Worm (Caenorhabditis elegans) whole organism, young adult: ENCODE results near the gene T15B7.8.

ENCODE experiments used
- B0019.2 ChIP-seq: fragments of 200-800 bp; sonication (Bioruptor generic); conservative IDR thresholded peaks from 2 replicates; pipeline ENCODE4 v1.3.6; 2022; ENCODE audit warnings: missing genetic modification reagents, missing genetic modification characterization, missing compliant biosample characterization
- B0035.1 ChIP-seq: sonication (generic microtip); optimal IDR thresholded peaks from 2 replicates; lab custom pipeline; 2016; ENCODE audit warnings: missing genetic modification characterization, mild to moderate bottlenecking, missing compliant biosample characterization, missing genotype, missing genetic modification reagents
- B0336.3 ChIP-seq: fragments of 200-800 bp; sonication (Bioruptor generic); IDR thresholded peaks from 2 replicates; pipeline ENCODE4 v1.3.6; 2022; ENCODE audit warnings: missing genetic modification characterization, missing compliant biosample characterization
- D2030.7 ChIP-seq: fragments of 200-800 bp; sonication (Bioruptor generic); IDR thresholded peaks from 2 replicates; pipeline ENCODE4 v1.3.6; 2022; ENCODE audit warnings: missing genetic modification reagents, missing genetic modification characterization, missing compliant biosample characterization
- F23B12.7 ChIP-seq: sonication (generic microtip); optimal IDR thresholded peaks from 2 replicates; lab custom pipeline; 2017; ENCODE audit warnings: missing genetic modification characterization, mild to moderate bottlenecking, missing compliant biosample characterization, antibody characterized with exemption, moderate library complexity; ENCODE audit not compliant: insufficient read depth
- F57A8.1 ChIP-seq: fragments of 200-800 bp; sonication (Bioruptor generic); optimal IDR thresholded peaks from 2 replicates; lab custom pipeline; 2018; ENCODE audit warnings: mild to moderate bottlenecking, missing genetic modification characterization, moderate library complexity, missing compliant biosample characterization
- Y53G8AR.9 ChIP-seq: fragments of 200-800 bp; sonication (Bioruptor generic); conservative IDR thresholded peaks from 2 replicates; pipeline ENCODE4 v1.3.6; 2022; ENCODE audit warnings: missing genetic modification reagents, missing genetic modification characterization, missing compliant biosample characterization
- Y79H2A.3 ChIP-seq: fragments of 200-800 bp; sonication (Bioruptor generic); conservative IDR thresholded peaks from 2 replicates; pipeline ENCODE4 v1.3.6; 2022; ENCODE audit warnings: missing genetic modification reagents, missing genetic modification characterization, missing compliant biosample characterization
- cebp-1 ChIP-seq, 2 experiments: fragments of 200-800 bp in 1 of 2; sonication (Bioruptor generic) in 1 of 2; sonication (generic microtip) in 1 of 2; IDR thresholded peaks in 1 of 2; optimal IDR thresholded peaks in 1 of 2; 2 replicates each; pipeline versions ENCODE4 v1.3.6 to Lab custom; 2017 to 2022; ENCODE audit warnings: missing compliant biosample characterization in 2 of 2, missing genetic modification characterization in 2 of 2, mild to moderate bottlenecking in 1 of 2, missing genetic modification reagents in 1 of 2, moderate library complexity in 1 of 2
- ceh-100 ChIP-seq: fragments of 200-800 bp; sonication (Bioruptor generic); IDR thresholded peaks from 2 replicates; pipeline ENCODE4 v1.3.6; 2022; ENCODE audit warnings: missing genetic modification reagents, missing genetic modification characterization, missing compliant biosample characterization
- fkh-3 ChIP-seq: sonication (generic microtip); optimal IDR thresholded peaks from 2 replicates; lab custom pipeline; 2016; ENCODE audit warnings: mild to moderate bottlenecking, missing genetic modification characterization, missing compliant biosample characterization
- hlh-26 ChIP-seq: fragments of 200-800 bp; sonication (Bioruptor generic); conservative IDR thresholded peaks from 2 replicates; pipeline ENCODE4 v1.3.6; 2022; ENCODE audit warnings: missing genetic modification reagents, missing genetic modification characterization, missing compliant biosample characterization
- hmg-1.2 ChIP-seq: fragments of 200-800 bp; sonication (Bioruptor generic); IDR thresholded peaks from 2 replicates; pipeline ENCODE4 v1.3.6; 2022; ENCODE audit warnings: missing genetic modification reagents, missing genetic modification characterization, missing compliant biosample characterization
- hrde-1 ChIP-seq: sonication (generic microtip); optimal IDR thresholded peaks from 2 replicates; lab custom pipeline; 2016; ENCODE audit warnings: missing genetic modification characterization, mild to moderate bottlenecking, missing compliant biosample characterization, moderate library complexity, missing genotype, missing genetic modification reagents, borderline replicate concordance
- hsf-1 ChIP-seq: fragments of 200-800 bp; sonication (Bioruptor generic); IDR thresholded peaks from 2 replicates; pipeline ENCODE4 v1.3.6; 2022; ENCODE audit warnings: missing genetic modification reagents, missing genetic modification characterization, missing compliant biosample characterization
- lag-1 ChIP-seq: fragments of 200-800 bp; sonication (Bioruptor generic); IDR thresholded peaks from 2 replicates; pipeline ENCODE4 v1.3.6; 2022; ENCODE audit warnings: missing genetic modification reagents, missing genetic modification characterization, missing compliant biosample characterization
- let-607 ChIP-seq, 2 experiments: fragments of 200-800 bp in 1 of 2; sonication (Bioruptor generic) in 1 of 2; sonication (generic microtip) in 1 of 2; optimal IDR thresholded peaks; 2 replicates each; lab custom pipeline; 2016 to 2018; ENCODE audit warnings: mild to moderate bottlenecking in 2 of 2, missing compliant biosample characterization in 2 of 2, missing genetic modification characterization in 2 of 2, moderate library complexity in 2 of 2, missing genotype in 1 of 2
- lin-35 ChIP-seq, 3 experiments: fragments of 150-350 bp in 2 of 3; sonication (generic microtip) in 1 of 3; optimal IDR thresholded peaks; 2 replicates each; lab custom pipeline; 2014 to 2018; ENCODE audit warnings: missing biosample characterization in 3 of 3, missing genetic modification characterization in 3 of 3, missing genetic modification reagents in 3 of 3
- lin-54 ChIP-seq: fragments of 200-800 bp; sonication (Bioruptor generic); optimal IDR thresholded peaks from 2 replicates; lab custom pipeline; 2018; ENCODE audit warnings: mild to moderate bottlenecking, missing genetic modification characterization, missing compliant biosample characterization
- lir-1 ChIP-seq: fragments of 200-800 bp; sonication (Bioruptor generic); conservative IDR thresholded peaks from 2 replicates; pipeline ENCODE4 v1.3.6; 2022; ENCODE audit warnings: missing genetic modification reagents, missing genetic modification characterization, missing compliant biosample characterization
- lsl-1 ChIP-seq: fragments of 200-800 bp; sonication (Bioruptor generic); optimal IDR thresholded peaks from 2 replicates; lab custom pipeline; 2018; ENCODE audit warnings: mild to moderate bottlenecking, missing genetic modification characterization, moderate library complexity, missing compliant biosample characterization
- madf-3 ChIP-seq: fragments of 200-800 bp; sonication (Bioruptor generic); IDR thresholded peaks from 2 replicates; pipeline ENCODE4 v1.3.6; 2022; ENCODE audit warnings: missing genetic modification reagents, missing genetic modification characterization, missing compliant biosample characterization
- madf-8 ChIP-seq: fragments of 200-800 bp; sonication (Bioruptor generic); conservative IDR thresholded peaks from 2 replicates; pipeline ENCODE4 v1.3.6; 2022; ENCODE audit warnings: missing genetic modification reagents, missing genetic modification characterization, missing compliant biosample characterization
- nfyb-1 ChIP-seq: fragments of 200-800 bp; sonication (Bioruptor generic); IDR thresholded peaks from 2 replicates; pipeline ENCODE4 v1.3.6; 2022; ENCODE audit warnings: missing genetic modification reagents, missing genetic modification characterization, missing compliant biosample characterization
- nhr-80 ChIP-seq: sonication (generic microtip); optimal IDR thresholded peaks from 2 replicates; lab custom pipeline; 2016; ENCODE audit warnings: missing genetic modification characterization, missing compliant biosample characterization
- nhr-90 ChIP-seq: sonication (generic microtip); optimal IDR thresholded peaks from 2 replicates; lab custom pipeline; 2016; ENCODE audit warnings: missing genotype, mild to moderate bottlenecking, missing genetic modification characterization, missing compliant biosample characterization
- rcor-1 ChIP-seq: fragments of 200-800 bp; sonication (Bioruptor generic); IDR thresholded peaks from 2 replicates; pipeline ENCODE4 v1.3.6; 2022; ENCODE audit warnings: missing genetic modification reagents, missing genetic modification characterization, missing compliant biosample characterization
- rpc-1 ChIP-seq, 2 experiments: fragments of 150-350 bp in 1 of 2; sonication (generic microtip) in 1 of 2; optimal IDR thresholded peaks; 2 replicates each; lab custom pipeline; 2014 to 2018; ENCODE audit warnings: missing biosample characterization in 1 of 2, missing genetic modification characterization in 1 of 2, missing genetic modification reagents in 1 of 2, missing genotype in 1 of 2
- snpc-1.3 ChIP-seq: sonication (generic microtip); optimal IDR thresholded peaks from 2 replicates; lab custom pipeline; 2017; ENCODE audit warnings: missing genetic modification characterization, mild to moderate bottlenecking, missing compliant biosample characterization, antibody characterized with exemption, moderate library complexity, missing genotype, missing genetic modification reagents; ENCODE audit not compliant: insufficient read depth
- snpc-3.4 ChIP-seq: sonication (generic microtip); optimal IDR thresholded peaks from 2 replicates; lab custom pipeline; 2017; ENCODE audit warnings: missing genetic modification characterization, mild to moderate bottlenecking, missing compliant biosample characterization, antibody characterized with exemption, moderate library complexity, missing genotype, missing genetic modification reagents
- snpc-4 ChIP-seq, 5 experiments: fragments of 150-350 bp in 1 of 5; sonication (generic microtip) in 4 of 5; optimal IDR thresholded peaks; 2 replicates each; lab custom pipeline; 2014 to 2018; ENCODE audit warnings: missing genetic modification characterization in 5 of 5, missing biosample characterization in 3 of 5, antibody characterized with exemption in 2 of 5, mild to moderate bottlenecking in 2 of 5, missing compliant biosample characterization in 2 of 5, missing genotype in 2 of 5, moderate library complexity in 2 of 5, missing genetic modification reagents in 1 of 5
- tlf-1 ChIP-seq: fragments of 200-800 bp; sonication (Bioruptor generic); optimal IDR thresholded peaks from 2 replicates; lab custom pipeline; 2018; ENCODE audit warnings: mild to moderate bottlenecking, missing genetic modification characterization, missing compliant biosample characterization
- unc-62 ChIP-seq: fragments of 150-350 bp; optimal IDR thresholded peaks from 2 replicates; lab custom pipeline; 2014; ENCODE audit warnings: missing biosample characterization, missing genetic modification reagents, missing genetic modification characterization
- ztf-18 ChIP-seq: sonication (generic microtip); optimal IDR thresholded peaks from 2 replicates; lab custom pipeline; 2016; ENCODE audit warnings: missing genotype, mild to moderate bottlenecking, missing genetic modification characterization, missing compliant biosample characterization

T15B7.8 gene

ce11 chrV:6784853-6785492, 36.6 kb upstream of the T15B7.8 start, which contains the start of the genes spn-4 and spe-39 (continued):
- TF ChIP-seq tlf-1 (GFP tag; lab: Kevin White, UChicago) (peak; percentile 92), F23B12.7 (tag; lab: Kevin White, UChicago) (no peak), lir-1 (peak; percentile 43; the same call in 1 of the 2 replicates), lin-54 (GFP tag; lab: Kevin White, UChicago) (peak; percentile 89), lsl-1 (GFP tag; lab: Kevin White, UChicago) (peak; percentile 77), rcor-1 (GFP tag; lab: Robert Waterston, UW) (0 out of 2 replicates have a peak, but pooled peaks have one; percentile 49), hmg-1.2 (GFP tag; lab: Robert Waterston, UW) (peak; percentile 47), Y53G8AR.9 (GFP tag; lab: Robert Waterston, UW) (0 out of 2 replicates have a peak, but pooled peaks have one; percentile 57), lin-35 (GFP tag; optimal IDR thresholded peaks at IDR 0.05; lab: Kevin White, UChicago) (peak; percentile 40 to 83 (median 47)), madf-8 (peak; percentile 96), lag-1 (GFP tag; lab: Robert Waterston, UW) (no peak), B0336.3 (GFP tag; lab: Robert Waterston, UW) (peak; percentile 76), rpc-1 (optimal IDR thresholded peaks at IDR 0.05; lab: Kevin White, UChicago) (peak; percentile 48), rpc-1 (tag; optimal IDR thresholded peaks at IDR 0.05; lab: Kevin White, UChicago) (no peak), B0019.2 (GFP tag; lab: Robert Waterston, UW) (peak; percentile 72), hrde-1 (tag; lab: Kevin White, UChicago) (peak; percentile 48), F57A8.1 (GFP tag; lab: Kevin White, UChicago) (no peak), hlh-26 (GFP tag; lab: Robert Waterston, UW) (no peak), nhr-90 (tag; lab: Kevin White, UChicago) (no peak), let-607 (tag; optimal IDR thresholded peaks at IDR 0.05; lab: Kevin White, UChicago) (peak in 1 of 2 experiments; percentile 14), madf-3 (GFP tag; lab: Robert Waterston, UW) (peak; percentile 28; the same call in 1 of the 2 replicates), hsf-1 (GFP tag; lab: Robert Waterston, UW) (0 out of 2 replicates have a peak, but pooled peaks have one; percentile 52), snpc-4 (GFP tag; optimal IDR thresholded peaks at IDR 0.05; lab: Kevin White, UChicago) (no peak), snpc-4 (tag; optimal IDR thresholded peaks at IDR 0.05; lab: Kevin White, UChicago) (peak in 2 of 4 experiments; percentile 50 to 55), cebp-1 (GFP tag; IDR thresholded peaks at IDR 0.05; lab: Robert Waterston, UW) (no peak), cebp-1 (tag; optimal IDR thresholded peaks at IDR 0.05; lab: Kevin White, UChicago) (peak; percentile 60), ztf-18 (tag; lab: Kevin White, UChicago) (peak; percentile 17), fkh-3 (no peak), snpc-3.4 (peak; percentile 89), D2030.7 (GFP tag; lab: Robert Waterston, UW) (peak; percentile 92), snpc-1.3 (tag; lab: Kevin White, UChicago) (peak; percentile 27), Y79H2A.3 (GFP tag; lab: Robert Waterston, UW) (peak; percentile 61), ceh-100 (GFP tag; lab: Robert Waterston, UW) (peak; percentile 55; the same call in 1 of the 2 replicates), nhr-80 (tag; lab: Kevin White, UChicago) (peak; percentile 8), nfyb-1 (0 out of 2 replicates have a peak, but pooled peaks have one; percentile 41), B0035.1 (tag; lab: Kevin White, UChicago) (no peak), unc-62 (no peak)
